Worm (Caenorhabditis elegans): Measurements from ENCODE around the gene madd-2.

The madd-2 gene

DNA sequence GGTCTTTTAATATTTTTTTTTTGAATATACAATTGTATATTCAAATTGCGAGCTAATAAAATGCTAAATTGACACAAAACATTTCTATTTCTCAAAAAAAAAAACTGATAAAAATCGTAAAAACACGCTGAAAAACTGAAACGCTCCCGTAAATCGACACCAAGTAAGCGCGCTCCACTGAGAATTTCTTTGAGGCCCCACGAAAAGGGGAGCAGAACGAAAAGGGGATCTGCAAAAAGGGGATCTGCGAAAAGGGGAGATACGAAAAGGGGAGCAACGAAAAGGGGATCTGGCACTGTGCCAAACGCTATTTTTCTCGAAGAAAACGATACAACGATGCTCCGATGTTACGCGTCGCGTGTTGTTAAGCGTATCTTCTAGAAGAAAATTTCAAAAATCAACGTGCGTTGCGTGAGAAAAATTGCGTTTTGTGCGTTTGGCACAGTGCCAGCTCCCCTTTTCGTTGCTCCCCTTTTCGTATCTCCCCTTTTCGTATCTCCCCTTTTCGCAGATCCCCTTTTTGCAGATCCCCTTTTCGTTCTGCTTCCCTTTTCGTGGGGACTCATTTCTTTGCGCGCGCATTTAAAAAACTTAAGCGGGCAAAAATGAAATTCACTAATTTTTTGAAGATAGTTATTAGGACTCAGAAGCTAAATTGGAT, 38.1 kb downstream of the madd-2 start (continued):
- peak; percentile 22 for TF ChIP-seq fkh-6 (tag; optimal IDR thresholded peaks at IDR 0.05)
- peak; percentile 20 for TF ChIP-seq pqm-1 (tag; optimal IDR thresholded peaks at IDR 0.05)
- peak; percentile 92 for TF ChIP-seq ceh-14 (tag; optimal IDR thresholded peaks at IDR 0.05)

ce11 chrV:1195995-1196394, 39.3 kb downstream of the madd-2 start, which contains the start of the genes wrb-1 and Y50D4A.4:
Gene wrb-1, plus strand, starts transcription at chrV:1196072.
Gene Y50D4A.4, minus strand, starts transcription at chrV:1196127.
- TF ChIP-seq unc-42 (tag; optimal IDR thresholded peaks at IDR 0.05): peak; percentile 13
- TF ChIP-seq odd-2 (tag; optimal IDR thresholded peaks at IDR 0.05): no peak
- TF ChIP-seq ref-2 (tag; optimal IDR thresholded peaks at IDR 0.05): peak; percentile 29

ce11 chrV:1179279-1179678, 56.0 kb downstream of the madd-2 start, which contains the start of gene F25A2.1:
Gene F25A2.1, plus strand, starts transcription at chrV:1179579.
- TF ChIP-seq ceh-34 (tag; optimal IDR thresholded peaks at IDR 0.05) (no peak), ceh-14 (tag; optimal IDR thresholded peaks at IDR 0.05) (no peak), unc-55 (GFP tag; optimal IDR thresholded peaks at IDR 0.05) (no peak), ttx-3 (tag; optimal IDR thresholded peaks at IDR 0.05) (no peak), nhr-232 (tag; optimal IDR thresholded peaks at IDR 0.05) (no peak), elt-2 (tag; optimal IDR thresholded peaks at IDR 0.05) (no peak), gmeb-2 (tag; optimal IDR thresholded peaks at IDR 0.05) (no peak), ceh-9 (tag; optimal IDR thresholded peaks at IDR 0.05) (no peak), ama-1 (optimal IDR thresholded peaks at IDR 0.05) (no peak), pag-3 (tag; optimal IDR thresholded peaks at IDR 0.05; ENCODE audit: borderline replicate concordance) (no peak), zip-5 (tag; optimal IDR thresholded peaks at IDR 0.05) (no peak), unc-3 (GFP tag; conservative IDR thresholded peaks at IDR 0.05) (no peak), unc-3 (tag; optimal IDR thresholded peaks at IDR 0.05) (no peak), rnt-1 (tag; optimal IDR thresholded peaks at IDR 0.05) (no peak), hlh-6 (tag; optimal IDR thresholded peaks at IDR 0.05) (no peak), T23F11.4 (GFP tag; optimal IDR thresholded peaks at IDR 0.05) (no peak), sdc-2 (tag; optimal IDR thresholded peaks at IDR 0.05) (no peak), ztf-16 (tag; optimal IDR thresholded peaks at IDR 0.05) (no peak), madf-2 (tag; optimal IDR thresholded peaks at IDR 0.05) (no peak)

- TF ChIP-seq zip-5 (tag; optimal IDR thresholded peaks at IDR 0.05) (no peak), hlh-6 (tag; optimal IDR thresholded peaks at IDR 0.05) (no peak), ceh-14 (tag; optimal IDR thresholded peaks at IDR 0.05) (no peak), hlh-30 (tag; optimal IDR thresholded peaks at IDR 0.05; ENCODE audit: insufficient read depth) (no peak)
Measured at ce11 chrV:1176277-1176839, 58.9 kb downstream of the madd-2 start, which contains the start of gene T21H3.1. Gene T21H3.1, plus strand, starts transcription at chrV:1176724.
